Worm (Caenorhabditis elegans) whole organism, L3 larva: Measurements from ENCODE around the gene F55A4.13.

ENCODE experiments used
- ZK546.5 ChIP-seq: sonication (generic microtip); optimal IDR thresholded peaks from 2 replicates; lab custom pipeline; 2017; ENCODE audit warnings: missing biosample characterization, missing genetic modification characterization
- ama-1 ChIP-seq: fragments of 150-350 bp; optimal IDR thresholded peaks from 2 replicates; lab custom pipeline; 2018
- fos-1 ChIP-seq: fragments of 150-350 bp; optimal IDR thresholded peaks from 2 replicates; lab custom pipeline; 2014; ENCODE audit warnings: missing biosample characterization, missing genetic modification characterization
- mdl-1 ChIP-seq: fragments of 150-350 bp; optimal IDR thresholded peaks from 2 replicates; lab custom pipeline; 2014; ENCODE audit warnings: missing biosample characterization, missing genetic modification characterization
- nfya-1 ChIP-seq: sonication (generic microtip); optimal IDR thresholded peaks from 2 replicates; lab custom pipeline; 2017; ENCODE audit warnings: missing genetic modification characterization, mild to moderate bottlenecking, missing compliant biosample characterization, antibody characterized with exemption, moderate library complexity; ENCODE audit not compliant: insufficient read depth
- nhr-12 ChIP-seq: fragments of 150-350 bp; optimal IDR thresholded peaks from 2 replicates; lab custom pipeline; 2014; ENCODE audit warnings: missing biosample characterization, missing genetic modification characterization
- nhr-237 ChIP-seq: fragments of 150-350 bp; optimal IDR thresholded peaks from 2 replicates; lab custom pipeline; 2014; ENCODE audit warnings: missing biosample characterization, missing genetic modification characterization
- nhr-25 ChIP-seq: sonication (generic microtip); optimal IDR thresholded peaks from 2 replicates; lab custom pipeline; 2017; ENCODE audit warnings: missing biosample characterization, missing genetic modification characterization
- nhr-76 ChIP-seq: fragments of 150-350 bp; sonication (generic microtip); optimal IDR thresholded peaks from 5 replicates; lab custom pipeline; 2014; ENCODE audit warnings: missing biosample characterization, missing genetic modification characterization
- nhr-77 ChIP-seq: fragments of 150-350 bp; optimal IDR thresholded peaks from 2 replicates; lab custom pipeline; 2014; ENCODE audit warnings: missing biosample characterization, missing genetic modification characterization
- pqm-1 ChIP-seq: fragments of 150-350 bp; optimal IDR thresholded peaks from 2 replicates; lab custom pipeline; 2017; ENCODE audit warnings: missing biosample characterization, missing genetic modification characterization, inconsistent platforms
- skn-1 ChIP-seq: fragments of 150-350 bp; optimal IDR thresholded peaks from 2 replicates; lab custom pipeline; 2014; ENCODE audit warnings: missing biosample characterization, missing genetic modification characterization
- unc-62 ChIP-seq: fragments of 150-350 bp; sonication (generic microtip); optimal IDR thresholded peaks from 4 replicates; lab custom pipeline; 2014; ENCODE audit warnings: missing biosample characterization, missing genetic modification reagents, missing genetic modification characterization

- TF ChIP-seq nhr-12 (no peak), nhr-25 (tag; lab: Kevin White, UChicago) (no peak), ZK546.5 (tag; lab: Kevin White, UChicago) (no peak), nhr-76 (no peak), ama-1 (lab: Kevin White, UChicago) (no peak), nhr-77 (tag; lab: Kevin White, UChicago) (no peak), mdl-1 (no peak), skn-1 (tag; lab: Kevin White, UChicago) (no peak), unc-62 (GFP tag; lab: Kevin White, UChicago) (no peak), pqm-1 (peak; percentile 100), nhr-237 (tag; lab: Kevin White, UChicago) (no peak), fos-1 (peak; percentile 70), nfya-1 (peak; percentile 10)
Observed at ce11 chrX:977958-978686, 39.2 kb downstream of the F55A4.13 start, which contains the start of gene abhd-3.2.
